Worm (Caenorhabditis elegans) whole organism, L3 larva: ENCODE measurements around the gene erh-1.

Experiments
- aly-2 ChIP-seq: fragments of 150-350 bp; optimal IDR thresholded peaks from 2 replicates; lab custom pipeline; 2014; ENCODE audit warnings: missing biosample characterization, missing genetic modification characterization
- ama-1 ChIP-seq: fragments of 150-350 bp; optimal IDR thresholded peaks from 2 replicates; lab custom pipeline; 2018
- ceh-16 ChIP-seq: sonication (generic microtip); optimal IDR thresholded peaks from 2 replicates; lab custom pipeline; 2017; ENCODE audit warnings: missing biosample characterization, missing genetic modification characterization
- nfya-1 ChIP-seq: sonication (generic microtip); optimal IDR thresholded peaks from 2 replicates; lab custom pipeline; 2017; ENCODE audit warnings: missing genetic modification characterization, mild to moderate bottlenecking, missing compliant biosample characterization, antibody characterized with exemption, moderate library complexity; ENCODE audit not compliant: insufficient read depth
- nhr-237 ChIP-seq: fragments of 150-350 bp; optimal IDR thresholded peaks from 2 replicates; lab custom pipeline; 2014; ENCODE audit warnings: missing biosample characterization, missing genetic modification characterization
- nhr-28 ChIP-seq: fragments of 150-350 bp; optimal IDR thresholded peaks from 2 replicates; lab custom pipeline; 2014; ENCODE audit warnings: missing biosample characterization, missing genetic modification characterization
- unc-39 ChIP-seq: sonication (generic microtip); optimal IDR thresholded peaks from 4 replicates; lab custom pipeline; 2017; ENCODE audit warnings: missing biosample characterization, missing genetic modification characterization
- ztf-11 ChIP-seq: fragments of 150-350 bp; optimal IDR thresholded peaks from 2 replicates; lab custom pipeline; 2014; ENCODE audit warnings: missing biosample characterization, missing genetic modification characterization

DNA sequence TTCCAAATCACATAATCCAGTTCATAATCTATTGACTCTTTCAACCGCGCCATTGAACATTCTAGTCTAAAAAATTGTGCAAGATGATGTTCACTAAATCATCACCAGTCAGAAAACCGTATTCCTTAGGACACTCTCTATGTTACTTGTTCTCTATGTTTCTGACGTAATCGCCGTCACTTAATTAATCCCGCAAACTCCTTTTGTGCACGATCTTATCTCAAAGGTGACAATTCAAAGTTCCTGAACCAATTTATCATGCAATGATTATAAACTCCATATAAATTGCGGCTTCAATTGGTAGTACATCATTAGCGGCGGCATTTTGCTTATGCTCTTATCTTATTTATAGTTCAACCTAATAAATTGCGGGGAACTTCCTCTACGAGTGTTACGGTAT, 16.1 kb downstream of the erh-1 start:
- TF ChIP-seq ztf-11 (tag; lab: Kevin White, UChicago), result no peak
- TF ChIP-seq ceh-16, result no peak
- TF ChIP-seq nfya-1 (tag; lab: Kevin White, UChicago), result no peak
- TF ChIP-seq ama-1, result no peak
- no peak for TF ChIP-seq nhr-28 (tag; lab: Kevin White, UChicago)
- no peak for TF ChIP-seq aly-2 (tag; lab: Kevin White, UChicago)
- TF ChIP-seq unc-39 (tag; lab: Kevin White, UChicago), result no peak
- no peak for TF ChIP-seq nhr-237
